Worm (Caenorhabditis elegans) whole organism, L3 larva: ENCODE measurements around the gene F45E1.5.
A peak's percentile ranks its signal among the peaks of the same experiment; 100 is the strongest.

Source experiments
- ZK546.5 ChIP-seq: sonication (generic microtip); optimal IDR thresholded peaks from 2 replicates; lab custom pipeline; 2017; ENCODE audit warnings: missing biosample characterization, missing genetic modification characterization
- aly-2 ChIP-seq: fragments of 150-350 bp; optimal IDR thresholded peaks from 2 replicates; lab custom pipeline; 2014; ENCODE audit warnings: missing biosample characterization, missing genetic modification characterization
- ama-1 ChIP-seq: fragments of 150-350 bp; optimal IDR thresholded peaks from 2 replicates; lab custom pipeline; 2018
- ceh-16 ChIP-seq: sonication (generic microtip); optimal IDR thresholded peaks from 2 replicates; lab custom pipeline; 2017; ENCODE audit warnings: missing biosample characterization, missing genetic modification characterization
- ceh-28 ChIP-seq: fragments of 150-350 bp; optimal IDR thresholded peaks from 2 replicates; lab custom pipeline; 2014; ENCODE audit warnings: missing biosample characterization, missing genetic modification reagents, missing genetic modification characterization
- ceh-82 ChIP-seq: fragments of 150-350 bp; optimal IDR thresholded peaks from 2 replicates; lab custom pipeline; 2014; ENCODE audit warnings: missing biosample characterization, missing genetic modification characterization
- ceh-9 ChIP-seq: sonication (generic microtip); optimal IDR thresholded peaks from 2 replicates; lab custom pipeline; 2018; ENCODE audit warnings: missing biosample characterization, missing genetic modification characterization
- daf-12 ChIP-seq: fragments of 150-350 bp; optimal IDR thresholded peaks from 2 replicates; lab custom pipeline; 2014; ENCODE audit warnings: missing biosample characterization, missing genetic modification reagents, missing genetic modification characterization
- egl-27 ChIP-seq: sonication (generic microtip); optimal IDR thresholded peaks from 4 replicates; lab custom pipeline; 2017; ENCODE audit warnings: missing biosample characterization, missing genetic modification reagents, missing genetic modification characterization
- egl-5 ChIP-seq: fragments of 150-350 bp; optimal IDR thresholded peaks from 2 replicates; lab custom pipeline; 2017; ENCODE audit warnings: missing biosample characterization, missing genetic modification reagents, missing genetic modification characterization, inconsistent platforms
- elt-1 ChIP-seq: fragments of 150-350 bp; optimal IDR thresholded peaks from 2 replicates; lab custom pipeline; 2014; ENCODE audit warnings: missing biosample characterization, missing genetic modification characterization
- elt-2 ChIP-seq: sonication (generic microtip); optimal IDR thresholded peaks from 2 replicates; lab custom pipeline; 2016; ENCODE audit warnings: missing genetic modification reagents, mild to moderate bottlenecking, missing genetic modification characterization, missing compliant biosample characterization
- elt-3 ChIP-seq, 3 experiments: fragments of 150-350 bp in 1 of 3; sonication (generic microtip) in 2 of 3; optimal IDR thresholded peaks; 2 replicates in 2 of 3; 4 replicates in 1 of 3; lab custom pipeline; 2014 to 2017; ENCODE audit warnings: missing biosample characterization in 3 of 3, missing genetic modification characterization in 3 of 3
- eor-1 ChIP-seq, 2 experiments: fragments of 150-350 bp; optimal IDR thresholded peaks; 2 replicates each; lab custom pipeline; 2014 to 2018; ENCODE audit warnings: missing biosample characterization in 2 of 2, missing genetic modification characterization in 2 of 2
- fkh-10 ChIP-seq: sonication (generic microtip); optimal IDR thresholded peaks from 2 replicates; lab custom pipeline; 2017; ENCODE audit warnings: missing biosample characterization, missing genetic modification reagents, missing genetic modification characterization
- fkh-2 ChIP-seq: fragments of 150-350 bp; optimal IDR thresholded peaks from 2 replicates; lab custom pipeline; 2014; ENCODE audit warnings: missing biosample characterization, missing genetic modification reagents, missing genetic modification characterization
- fos-1 ChIP-seq: fragments of 150-350 bp; optimal IDR thresholded peaks from 2 replicates; lab custom pipeline; 2014; ENCODE audit warnings: missing biosample characterization, missing genetic modification characterization
- hmg-11 ChIP-seq: sonication (generic microtip); optimal IDR thresholded peaks from 2 replicates; lab custom pipeline; 2016; ENCODE audit warnings: missing genetic modification characterization, missing compliant biosample characterization
- jun-1 ChIP-seq: fragments of 150-350 bp; optimal IDR thresholded peaks from 2 replicates; lab custom pipeline; 2014; ENCODE audit warnings: missing biosample characterization, missing genetic modification reagents, missing genetic modification characterization
- lin-15B ChIP-seq: fragments of 150-350 bp; optimal IDR thresholded peaks from 2 replicates; lab custom pipeline; 2014; ENCODE audit warnings: missing biosample characterization, missing genetic modification characterization
- lin-39 ChIP-seq: fragments of 150-350 bp; optimal IDR thresholded peaks from 2 replicates; lab custom pipeline; 2018; ENCODE audit warnings: missing biosample characterization, missing genetic modification reagents, missing genetic modification characterization
- lsy-12 ChIP-seq: sonication (generic microtip); optimal IDR thresholded peaks from 2 replicates; lab custom pipeline; 2016; ENCODE audit warnings: mild to moderate bottlenecking, missing genetic modification characterization, missing compliant biosample characterization
- mdl-1 ChIP-seq: fragments of 150-350 bp; optimal IDR thresholded peaks from 2 replicates; lab custom pipeline; 2014; ENCODE audit warnings: missing biosample characterization, missing genetic modification characterization
- mml-1 ChIP-seq: fragments of 150-350 bp; sonication (generic microtip); optimal IDR thresholded peaks from 3 replicates; lab custom pipeline; 2014; ENCODE audit warnings: missing biosample characterization, missing genetic modification characterization
- nfya-1 ChIP-seq: sonication (generic microtip); optimal IDR thresholded peaks from 2 replicates; lab custom pipeline; 2017; ENCODE audit warnings: missing genetic modification characterization, mild to moderate bottlenecking, missing compliant biosample characterization, antibody characterized with exemption, moderate library complexity; ENCODE audit not compliant: insufficient read depth
- nhr-11 ChIP-seq: fragments of 150-350 bp; optimal IDR thresholded peaks from 2 replicates; lab custom pipeline; 2014; ENCODE audit warnings: missing biosample characterization, missing genetic modification characterization
- nhr-23 ChIP-seq: fragments of 150-350 bp; optimal IDR thresholded peaks from 2 replicates; lab custom pipeline; 2014; ENCODE audit warnings: missing biosample characterization, missing genetic modification reagents, missing genetic modification characterization
- nhr-237 ChIP-seq: fragments of 150-350 bp; optimal IDR thresholded peaks from 2 replicates; lab custom pipeline; 2014; ENCODE audit warnings: missing biosample characterization, missing genetic modification characterization
- nhr-25 ChIP-seq: sonication (generic microtip); optimal IDR thresholded peaks from 2 replicates; lab custom pipeline; 2017; ENCODE audit warnings: missing biosample characterization, missing genetic modification characterization
- nhr-28 ChIP-seq: fragments of 150-350 bp; optimal IDR thresholded peaks from 2 replicates; lab custom pipeline; 2014; ENCODE audit warnings: missing biosample characterization, missing genetic modification characterization
- nhr-67 ChIP-seq: fragments of 150-350 bp; optimal IDR thresholded peaks from 2 replicates; lab custom pipeline; 2014; ENCODE audit warnings: missing biosample characterization, missing genetic modification characterization
- nhr-76 ChIP-seq: fragments of 150-350 bp; sonication (generic microtip); optimal IDR thresholded peaks from 5 replicates; lab custom pipeline; 2014; ENCODE audit warnings: missing biosample characterization, missing genetic modification characterization
- nhr-77 ChIP-seq: fragments of 150-350 bp; optimal IDR thresholded peaks from 2 replicates; lab custom pipeline; 2014; ENCODE audit warnings: missing biosample characterization, missing genetic modification characterization
- pha-4 ChIP-seq: fragments of 150-350 bp; optimal IDR thresholded peaks from 2 replicates; lab custom pipeline; 2014; ENCODE audit warnings: missing biosample characterization, missing genetic modification reagents, missing genetic modification characterization
- pqm-1 ChIP-seq: fragments of 150-350 bp; optimal IDR thresholded peaks from 2 replicates; lab custom pipeline; 2017; ENCODE audit warnings: missing biosample characterization, missing genetic modification characterization, inconsistent platforms
- sea-2 ChIP-seq: fragments of 150-350 bp; sonication (generic microtip); optimal IDR thresholded peaks from 4 replicates; lab custom pipeline; 2014; ENCODE audit warnings: missing biosample characterization, missing genetic modification reagents, missing genetic modification characterization
- skn-1 ChIP-seq: fragments of 150-350 bp; optimal IDR thresholded peaks from 2 replicates; lab custom pipeline; 2014; ENCODE audit warnings: missing biosample characterization, missing genetic modification characterization
- snpc-4 ChIP-seq: fragments of 150-350 bp; optimal IDR thresholded peaks from 2 replicates; lab custom pipeline; 2014; ENCODE audit warnings: missing biosample characterization, missing genetic modification characterization
- tbx-2 ChIP-seq: sonication (generic microtip); optimal IDR thresholded peaks from 2 replicates; lab custom pipeline; 2016; ENCODE audit warnings: mild to moderate bottlenecking, missing genetic modification characterization, missing compliant biosample characterization
- unc-39 ChIP-seq: sonication (generic microtip); optimal IDR thresholded peaks from 4 replicates; lab custom pipeline; 2017; ENCODE audit warnings: missing biosample characterization, missing genetic modification characterization
- unc-62 ChIP-seq: fragments of 150-350 bp; sonication (generic microtip); optimal IDR thresholded peaks from 4 replicates; lab custom pipeline; 2014; ENCODE audit warnings: missing biosample characterization, missing genetic modification reagents, missing genetic modification characterization
- zag-1 ChIP-seq: fragments of 150-350 bp; optimal IDR thresholded peaks from 2 replicates; lab custom pipeline; 2014; ENCODE audit warnings: missing biosample characterization, missing genetic modification characterization
- ztf-11 ChIP-seq: fragments of 150-350 bp; optimal IDR thresholded peaks from 2 replicates; lab custom pipeline; 2014; ENCODE audit warnings: missing biosample characterization, missing genetic modification characterization
- ztf-4 ChIP-seq: fragments of 150-350 bp; optimal IDR thresholded peaks from 2 replicates; lab custom pipeline; 2014; ENCODE audit warnings: missing biosample characterization, missing genetic modification characterization

Gene F45E1.5

ce11 chrX:8019665-8020064, 43.2 kb downstream of the F45E1.5 start (continued):
- TF ChIP-seq fkh-2 (tag; lab: Kevin White, UChicago) (no peak), daf-12 (no peak), ceh-82 (peak; percentile 30), elt-3 (tag; optimal IDR thresholded peaks at IDR 0.05; lab: Kevin White, UChicago) (no peak), ama-1 (peak; percentile 91), elt-2 (tag; lab: Kevin White, UChicago) (peak; percentile 77), ceh-16 (tag; lab: Kevin White, UChicago) (no peak), nfya-1 (tag; lab: Kevin White, UChicago) (peak; percentile 89), nhr-76 (tag; lab: Kevin White, UChicago) (peak; percentile 11), skn-1 (tag; lab: Kevin White, UChicago) (peak; percentile 23), snpc-4 (tag; lab: Kevin White, UChicago) (peak; percentile 32), lin-39 (tag; lab: Kevin White, UChicago) (peak; percentile 93), fos-1 (tag; lab: Kevin White, UChicago) (no peak), zag-1 (tag; lab: Kevin White, UChicago) (no peak), aly-2 (tag; lab: Kevin White, UChicago) (no peak), nhr-25 (tag; lab: Kevin White, UChicago) (peak; percentile 66), ceh-28 (tag; lab: Kevin White, UChicago) (peak; percentile 69)

ce11 chrX:8021609-8022008, 45.1 kb downstream of the F45E1.5 start:
- TF ChIP-seq tbx-2 (tag; lab: Kevin White, UChicago) = peak; percentile 40
- no peak for TF ChIP-seq nhr-25 (tag; lab: Kevin White, UChicago)
- TF ChIP-seq aly-2 (tag; lab: Kevin White, UChicago) = no peak
- peak; percentile 9 for TF ChIP-seq egl-27
- TF ChIP-seq fkh-2 (tag; lab: Kevin White, UChicago) = no peak
- TF ChIP-seq fos-1 (tag; lab: Kevin White, UChicago) = no peak
- peak; percentile 72 for TF ChIP-seq lsy-12 (tag; lab: Kevin White, UChicago)
- peak; percentile 87 for TF ChIP-seq fkh-10 (GFP tag; lab: Kevin White, UChicago)
- peak; percentile 80 for TF ChIP-seq unc-62 (GFP tag; lab: Kevin White, UChicago)
- no peak for TF ChIP-seq nhr-76 (tag; lab: Kevin White, UChicago)
- TF ChIP-seq sea-2 (GFP tag; lab: Kevin White, UChicago) = no peak
- TF ChIP-seq hmg-11 (tag; lab: Kevin White, UChicago) = peak; percentile 65
- no peak for TF ChIP-seq mml-1 (tag; lab: Kevin White, UChicago)
- TF ChIP-seq nhr-237 (tag; lab: Kevin White, UChicago) = no peak
- TF ChIP-seq ceh-28 (tag; lab: Kevin White, UChicago) = no peak
- peak; percentile 49 for TF ChIP-seq ama-1
- peak; percentile 28 for TF ChIP-seq lin-15B (tag; lab: Kevin White, UChicago)
- no peak for TF ChIP-seq nhr-23 (tag; lab: Kevin White, UChicago)
- TF ChIP-seq pqm-1 (tag; lab: Kevin White, UChicago) = no peak
- peak; percentile 89 for TF ChIP-seq nfya-1 (tag; lab: Kevin White, UChicago)
- TF ChIP-seq jun-1 (tag; lab: Kevin White, UChicago) = peak; percentile 30
- no peak for TF ChIP-seq nhr-67
- no peak for TF ChIP-seq ZK546.5 (tag; lab: Kevin White, UChicago)
- no peak for TF ChIP-seq daf-12
- no peak for TF ChIP-seq ztf-4
- TF ChIP-seq elt-1 (tag; lab: Kevin White, UChicago) = no peak
- peak; percentile 64 for TF ChIP-seq mdl-1 (tag; lab: Kevin White, UChicago)
- peak; percentile 61 for TF ChIP-seq nhr-11 (tag; lab: Kevin White, UChicago)
- no peak for TF ChIP-seq ceh-16 (tag; lab: Kevin White, UChicago)
- no peak for TF ChIP-seq nhr-77 (tag; lab: Kevin White, UChicago)
- TF ChIP-seq nhr-28 (tag; lab: Kevin White, UChicago) = no peak
- peak; percentile 9 for TF ChIP-seq elt-2 (tag; lab: Kevin White, UChicago)
- peak; percentile 95 for TF ChIP-seq lin-39 (tag; lab: Kevin White, UChicago)
- TF ChIP-seq ceh-82 = no peak
- no peak for TF ChIP-seq ceh-9 (tag; lab: Kevin White, UChicago)
- TF ChIP-seq pha-4 = peak; percentile 55
- peak; percentile 92 for TF ChIP-seq egl-5
- peak; percentile 34 for TF ChIP-seq snpc-4 (tag; lab: Kevin White, UChicago)
- TF ChIP-seq ztf-11 = no peak
- no peak for TF ChIP-seq eor-1 (tag; optimal IDR thresholded peaks at IDR 0.05; lab: Kevin White, UChicago)
- TF ChIP-seq skn-1 (tag; lab: Kevin White, UChicago) = no peak
- no peak for TF ChIP-seq unc-39
- TF ChIP-seq, all 47 proteins: peak for 17
